Fruit fly (Drosophila melanogaster) whole organism: Measurements from ENCODE around the gene ind.

ENCODE experiments used
- CG8478 ChIP-seq: fragments of >200 bp; optimal IDR thresholded peaks from 2 replicates; lab custom pipeline; 2018; ENCODE audit warnings: inconsistent platforms
- Dll ChIP-seq: fragments of >200 bp; optimal IDR thresholded peaks from 2 replicates; lab custom pipeline; 2017
- EcR ChIP-seq, 2 experiments: fragments of >200 bp; optimal IDR thresholded peaks; 2 replicates each; lab custom pipeline; 2017; ENCODE audit warnings: missing biosample characterization in 2 of 2, missing genetic modification characterization in 2 of 2, missing genetic modification reagents in 2 of 2
- pan ChIP-seq: fragments of >200 bp; optimal IDR thresholded peaks from 2 replicates; lab custom pipeline; 2017
- psq ChIP-seq: fragments of >200 bp; optimal IDR thresholded peaks from 2 replicates; lab custom pipeline; 2017
- usp ChIP-seq: fragments of >200 bp; optimal IDR thresholded peaks from 2 replicates; lab custom pipeline; 2017; ENCODE audit warnings: missing biosample characterization, missing genetic modification characterization, mixed read lengths

Gene ind

dm6 chr3L:15061605-15062004 is 17.9 kb upstream of the ind start, which contains the start of gene CG13460:
Gene CG13460, minus strand, starts transcription at chr3L:15061705.
- TF ChIP-seq EcR (GFP tag; optimal IDR thresholded peaks at IDR 0.05; lab: Kevin White, UChicago) (no peak), pan (lab: Kevin White, UChicago) (no peak), Dll (lab: Kevin White, UChicago) (no peak), CG8478 (lab: Kevin White, UChicago) (no peak), usp (no peak), psq (lab: Kevin White, UChicago) (no peak)

dm6 chr3L:15054477-15054876 is 10.8 kb upstream of the ind start, which contains the start of gene EAChm:
Gene EAChm, plus strand, starts transcription at chr3L:15054777.
- TF ChIP-seq CG8478 (lab: Kevin White, UChicago) (no peak), pan (lab: Kevin White, UChicago) (no peak), Dll (lab: Kevin White, UChicago) (no peak), usp (no peak), EcR (GFP tag; optimal IDR thresholded peaks at IDR 0.05; lab: Kevin White, UChicago) (no peak), psq (lab: Kevin White, UChicago) (no peak)

- TF ChIP-seq Dll (lab: Kevin White, UChicago), result no peak
- no peak for TF ChIP-seq EcR (GFP tag; optimal IDR thresholded peaks at IDR 0.05; lab: Kevin White, UChicago)
- TF ChIP-seq pan (lab: Kevin White, UChicago), result no peak
- no peak for TF ChIP-seq usp
- no peak for TF ChIP-seq CG8478 (lab: Kevin White, UChicago)
- no peak for TF ChIP-seq psq (lab: Kevin White, UChicago)
Observed at dm6 chr3L:15054035-15054434, 10.3 kb upstream of the ind start, which contains the start of gene CG18649. Gene CG18649, minus strand, starts transcription at chr3L:15054135.

DNA sequence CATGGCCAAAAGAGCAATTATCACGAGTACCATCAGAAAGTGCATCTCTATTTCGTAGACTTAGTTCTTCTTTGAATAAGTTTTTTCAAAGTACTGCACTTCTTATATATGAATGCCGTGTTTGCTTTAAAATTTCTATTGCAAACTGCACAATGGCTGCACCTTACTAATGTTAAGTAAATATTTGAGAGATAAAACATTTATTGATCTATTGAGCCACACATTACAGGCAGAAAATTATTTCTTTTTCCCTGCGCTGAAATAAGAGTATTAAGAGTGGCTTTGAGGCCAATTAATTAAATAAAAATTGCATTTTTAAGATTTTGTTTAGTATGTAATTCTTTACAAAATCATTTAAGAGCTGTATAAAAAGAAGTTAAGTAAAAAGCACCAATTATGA is 9.5 kb upstream of the ind start, which contains the start of gene CG43680:
TSS of gene CG43680 (minus strand) at position 101 of the 400 bp plus-strand sequence.
- no peak for TF ChIP-seq pan (lab: Kevin White, UChicago)
- no peak for TF ChIP-seq Dll (lab: Kevin White, UChicago)
- TF ChIP-seq CG8478 (lab: Kevin White, UChicago), result no peak
- no peak for TF ChIP-seq usp
- no peak for TF ChIP-seq EcR (GFP tag; optimal IDR thresholded peaks at IDR 0.05; lab: Kevin White, UChicago)
- no peak for TF ChIP-seq psq (lab: Kevin White, UChicago)

DNA sequence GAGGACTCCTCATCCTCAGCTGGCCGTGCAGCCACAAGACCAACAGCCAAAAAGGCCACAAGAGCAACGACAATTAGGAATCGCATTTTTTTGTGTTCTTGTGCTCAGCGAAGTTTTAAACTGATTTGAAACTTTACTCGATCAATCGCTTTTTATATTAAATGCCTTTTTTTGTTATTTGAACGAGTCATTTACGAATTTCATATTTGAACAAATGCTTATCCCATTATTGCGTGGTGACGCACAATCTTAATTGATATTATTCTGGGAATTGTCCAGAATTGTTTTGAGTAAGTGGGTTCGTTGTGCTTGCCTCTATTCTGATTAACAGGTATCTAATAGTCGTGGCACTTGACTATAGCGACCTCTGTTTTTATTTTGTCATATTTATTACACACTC is 8.7 kb upstream of the ind start, which contains the start of gene CG13461:
TSS of gene CG13461 (minus strand) at position 101 of the 400 bp plus-strand sequence.
- TF ChIP-seq EcR (GFP tag; optimal IDR thresholded peaks at IDR 0.05; lab: Kevin White, UChicago), result no peak
- no peak for TF ChIP-seq usp
- no peak for TF ChIP-seq psq (lab: Kevin White, UChicago)
- TF ChIP-seq CG8478 (lab: Kevin White, UChicago), result no peak
- TF ChIP-seq Dll (lab: Kevin White, UChicago), result no peak
- no peak for TF ChIP-seq pan (lab: Kevin White, UChicago)

DNA sequence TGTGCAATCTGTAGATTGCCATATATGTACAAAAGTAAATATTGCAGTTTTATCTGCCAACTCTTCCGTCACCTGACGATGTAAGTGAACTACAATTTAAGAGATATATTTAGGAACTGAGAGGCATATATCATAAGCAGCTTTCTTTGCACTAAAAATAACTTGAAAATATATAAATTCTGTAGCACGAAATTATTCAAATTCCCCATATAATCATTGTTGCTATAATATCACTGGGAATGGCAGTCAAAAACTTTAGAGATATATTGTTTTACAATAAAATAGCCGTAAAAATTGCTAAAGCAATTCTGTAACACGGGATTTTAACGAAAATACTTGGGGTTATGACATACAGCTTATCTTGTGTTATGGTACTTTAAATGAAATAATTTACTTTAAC is 7.6 kb upstream of the ind start, which contains the start of gene CG43679:
TSS of gene CG43679 (minus strand) at position 101 of the 400 bp plus-strand sequence.
- TF ChIP-seq pan (lab: Kevin White, UChicago), result no peak
- no peak for TF ChIP-seq usp
- TF ChIP-seq CG8478 (lab: Kevin White, UChicago), result no peak
- TF ChIP-seq EcR (GFP tag; optimal IDR thresholded peaks at IDR 0.05; lab: Kevin White, UChicago), result no peak
- TF ChIP-seq psq (lab: Kevin White, UChicago), result no peak
- no peak for TF ChIP-seq Dll (lab: Kevin White, UChicago)

DNA sequence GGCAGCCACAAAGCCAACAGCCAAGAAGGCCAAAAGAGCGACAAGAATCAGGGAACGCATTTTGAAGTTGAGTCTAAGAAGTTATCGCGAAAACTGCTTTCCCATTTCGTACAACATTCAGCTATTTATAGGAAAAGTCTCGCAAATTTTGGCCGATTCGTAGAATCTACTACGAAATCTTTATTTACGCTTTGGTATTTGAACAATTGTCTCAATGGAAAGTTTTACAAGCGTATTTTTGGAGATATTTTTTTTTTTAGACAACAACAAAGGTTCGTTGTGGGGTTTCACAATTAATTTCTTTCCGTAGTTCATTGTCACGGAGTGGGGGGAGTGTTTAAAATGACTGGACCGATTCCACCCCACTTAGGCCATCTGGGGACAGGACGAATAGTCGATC is 7.0 kb upstream of the ind start, which contains the start of gene CG12310:
TSS of gene CG12310 (minus strand) at position 101 of the 400 bp plus-strand sequence.
- TF ChIP-seq EcR (GFP tag; optimal IDR thresholded peaks at IDR 0.05; lab: Kevin White, UChicago), result no peak
- no peak for TF ChIP-seq CG8478 (lab: Kevin White, UChicago)
- no peak for TF ChIP-seq psq (lab: Kevin White, UChicago)
- TF ChIP-seq usp, result no peak
- no peak for TF ChIP-seq pan (lab: Kevin White, UChicago)
- no peak for TF ChIP-seq Dll (lab: Kevin White, UChicago)

DNA sequence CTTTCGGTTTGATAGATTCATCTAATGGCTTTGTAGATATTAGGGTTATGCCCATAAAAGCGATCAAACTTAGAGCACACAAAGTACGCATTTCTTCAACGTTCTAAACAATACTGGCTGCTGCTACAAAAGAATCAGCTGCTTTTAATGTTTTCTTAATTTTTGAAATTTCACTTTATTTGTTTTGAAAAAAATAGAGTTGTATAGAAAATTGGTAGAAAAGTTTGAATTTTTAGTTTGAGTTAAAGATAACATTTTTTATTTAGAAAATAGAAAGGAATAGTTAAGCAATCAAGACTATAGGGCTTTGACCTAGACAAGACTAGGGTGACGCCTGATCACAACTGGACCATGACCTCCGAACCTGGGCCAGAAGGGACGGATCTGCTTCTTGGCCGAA is 6.4 kb upstream of the ind start, which contains the start of gene CG18581:
TSS of gene CG18581 (minus strand) at position 101 of the 400 bp plus-strand sequence.
- TF ChIP-seq Dll (lab: Kevin White, UChicago) (no peak), psq (lab: Kevin White, UChicago) (no peak), CG8478 (lab: Kevin White, UChicago) (no peak)

- TF ChIP-seq CG8478 (lab: Kevin White, UChicago) (no peak), psq (lab: Kevin White, UChicago) (no peak), usp (no peak), EcR (GFP tag; optimal IDR thresholded peaks at IDR 0.05; lab: Kevin White, UChicago) (no peak), pan (lab: Kevin White, UChicago) (no peak), Dll (lab: Kevin White, UChicago) (no peak)
Observed at dm6 chr3L:15049395-15049794, 5.7 kb upstream of the ind start, which contains the start of gene CG43678. Gene CG43678, minus strand, starts transcription at chr3L:15049495.

- TF ChIP-seq psq (lab: Kevin White, UChicago) (no peak), CG8478 (lab: Kevin White, UChicago) (no peak), Dll (lab: Kevin White, UChicago) (no peak), EcR (GFP tag; optimal IDR thresholded peaks at IDR 0.05; lab: Kevin White, UChicago) (no peak), usp (no peak), pan (lab: Kevin White, UChicago) (no peak)
Observed at dm6 chr3L:15048091-15048490, 4.4 kb upstream of the ind start.

- TF ChIP-seq psq (lab: Kevin White, UChicago) (no peak), pan (lab: Kevin White, UChicago) (no peak), Dll (lab: Kevin White, UChicago) (no peak), EcR (GFP tag; optimal IDR thresholded peaks at IDR 0.05; lab: Kevin White, UChicago) (no peak), CG8478 (lab: Kevin White, UChicago) (no peak), usp (no peak)
Observed at dm6 chr3L:15047606-15048005, 3.9 kb upstream of the ind start.

dm6 chr3L:15045114-15045513 is 1.4 kb upstream of the ind start:
- TF ChIP-seq EcR (GFP tag; optimal IDR thresholded peaks at IDR 0.05; lab: Kevin White, UChicago) (no peak), pan (lab: Kevin White, UChicago) (no peak), psq (lab: Kevin White, UChicago) (no peak), CG8478 (lab: Kevin White, UChicago) (no peak), Dll (lab: Kevin White, UChicago) (no peak), usp (no peak)
